Worm (Caenorhabditis elegans) whole organism, L4 larva: ENCODE results near the gene sri-37.

Experiments used
- F26F4.8 ChIP-seq: fragments of 200-800 bp; sonication (Bioruptor generic); conservative IDR thresholded peaks from 2 replicates; pipeline ENCODE4 v1.3.6; 2022; ENCODE audit warnings: missing genetic modification characterization, missing compliant biosample characterization
- F37D6.2 ChIP-seq: sonication (generic microtip); optimal IDR thresholded peaks from 2 replicates; lab custom pipeline; 2016; ENCODE audit warnings: mild to moderate bottlenecking, missing genetic modification characterization, missing compliant biosample characterization
- T26A8.4 ChIP-seq: fragments of 200-800 bp; sonication (Bioruptor generic); IDR thresholded peaks from 2 replicates; pipeline ENCODE4 v1.3.6; 2022; ENCODE audit warnings: missing genetic modification characterization, missing compliant biosample characterization
- Y105C5A.15 ChIP-seq: fragments of 200-800 bp; sonication (Bioruptor generic); IDR thresholded peaks from 2 replicates; pipeline ENCODE4 v1.3.6; 2022; ENCODE audit warnings: missing genetic modification characterization, missing compliant biosample characterization
- ZK546.5 ChIP-seq, 2 experiments: sonication (generic microtip); optimal IDR thresholded peaks; 2 replicates each; lab custom pipeline; 2017; ENCODE audit warnings: missing biosample characterization in 2 of 2, missing genetic modification characterization in 2 of 2
- ama-1 ChIP-seq: fragments of 150-350 bp; optimal IDR thresholded peaks from 2 replicates; lab custom pipeline; 2014; ENCODE audit warnings: inconsistent platforms, mixed read lengths
- arid-1 ChIP-seq: fragments of 200-800 bp; sonication (Bioruptor generic); conservative IDR thresholded peaks from 2 replicates; pipeline ENCODE4 v1.3.6; 2022; ENCODE audit warnings: missing genetic modification reagents, missing genetic modification characterization, missing compliant biosample characterization
- ceh-62 ChIP-seq: sonication (generic microtip); optimal IDR thresholded peaks from 2 replicates; lab custom pipeline; 2017; ENCODE audit warnings: missing biosample characterization, missing genetic modification characterization
- ctbp-1 ChIP-seq: fragments of 200-800 bp; sonication (Bioruptor generic); IDR thresholded peaks from 2 replicates; pipeline ENCODE4 v1.3.6; 2022; ENCODE audit warnings: missing genetic modification reagents, missing genetic modification characterization, missing compliant biosample characterization
- daf-16 ChIP-seq, 3 experiments: sonication (generic microtip); optimal IDR thresholded peaks; 2 replicates each; lab custom pipeline; 2016 to 2017; ENCODE audit warnings: missing genetic modification characterization in 3 of 3, missing genetic modification reagents in 3 of 3, mild to moderate bottlenecking in 2 of 3, missing compliant biosample characterization in 2 of 3, missing biosample characterization in 1 of 3, moderate library complexity in 1 of 3
- daf-19 ChIP-seq: fragments of 200-800 bp; sonication (Bioruptor generic); conservative IDR thresholded peaks from 2 replicates; pipeline ENCODE4 v1.3.6; 2022; ENCODE audit warnings: missing genetic modification characterization, missing compliant biosample characterization
- daf-8 ChIP-seq: fragments of 200-800 bp; sonication (Bioruptor generic); IDR thresholded peaks from 2 replicates; pipeline ENCODE4 v1.3.6; 2022; ENCODE audit warnings: missing genetic modification characterization, missing compliant biosample characterization
- dmd-9 ChIP-seq: fragments of 200-800 bp; sonication (Bioruptor generic); IDR thresholded peaks from 2 replicates; pipeline ENCODE4 v1.3.6; 2022; ENCODE audit warnings: missing genetic modification reagents, missing genetic modification characterization, missing compliant biosample characterization
- dve-1 ChIP-seq: sonication (generic microtip); optimal IDR thresholded peaks from 2 replicates; lab custom pipeline; 2017; ENCODE audit warnings: antibody characterized with exemption, mild to moderate bottlenecking, missing genetic modification characterization, missing compliant biosample characterization; ENCODE audit not compliant: insufficient read depth
- egl-43 ChIP-seq: fragments of 200-800 bp; sonication (Bioruptor generic); IDR thresholded peaks from 2 replicates; pipeline ENCODE4 v1.3.6; 2022; ENCODE audit warnings: missing genetic modification reagents, missing genetic modification characterization, missing compliant biosample characterization
- fkh-10 ChIP-seq: fragments of 150-350 bp; optimal IDR thresholded peaks from 2 replicates; lab custom pipeline; 2014; ENCODE audit warnings: missing biosample characterization, missing genetic modification reagents, missing genetic modification characterization
- hif-1 ChIP-seq, 2 experiments: sonication (generic microtip); optimal IDR thresholded peaks; 2 replicates each; lab custom pipeline; 2016 to 2017; ENCODE audit warnings: missing compliant biosample characterization in 2 of 2, missing genetic modification characterization in 2 of 2, missing genetic modification reagents in 2 of 2, missing genotype in 2 of 2, mild to moderate bottlenecking in 1 of 2
- hlh-11 ChIP-seq: fragments of 200-800 bp; sonication (Bioruptor generic); optimal IDR thresholded peaks from 2 replicates; lab custom pipeline; 2018; ENCODE audit warnings: mild to moderate bottlenecking, missing genetic modification characterization, missing compliant biosample characterization
- hlh-30 ChIP-seq: sonication (generic microtip); optimal IDR thresholded peaks from 2 replicates; lab custom pipeline; 2017; ENCODE audit warnings: antibody characterized with exemption, mild to moderate bottlenecking, missing genetic modification characterization, missing compliant biosample characterization; ENCODE audit not compliant: insufficient read depth
- lin-15B ChIP-seq: fragments of 150-350 bp; sonication (generic microtip); optimal IDR thresholded peaks from 3 replicates; lab custom pipeline; 2014; ENCODE audit warnings: missing biosample characterization, missing genetic modification characterization
- lin-39 ChIP-seq: fragments of 150-350 bp; optimal IDR thresholded peaks from 2 replicates; lab custom pipeline; 2014; ENCODE audit warnings: missing biosample characterization, missing genetic modification reagents, missing genetic modification characterization
- lsy-2 ChIP-seq, 2 experiments: fragments of 150-350 bp in 1 of 2; sonication (generic microtip) in 1 of 2; optimal IDR thresholded peaks; 2 replicates each; lab custom pipeline; 2014 to 2017; ENCODE audit warnings: missing biosample characterization in 2 of 2, missing genetic modification characterization in 2 of 2
- mdt-29 ChIP-seq: fragments of 200-800 bp; sonication (Bioruptor generic); IDR thresholded peaks from 2 replicates; pipeline ENCODE4 v1.3.6; 2022; ENCODE audit warnings: missing genetic modification reagents, missing genetic modification characterization, missing compliant biosample characterization
- mxl-2 ChIP-seq: fragments of 200-800 bp; sonication (Bioruptor generic); conservative IDR thresholded peaks from 2 replicates; pipeline ENCODE4 v1.3.6; 2022; ENCODE audit warnings: missing genetic modification reagents, missing genetic modification characterization, missing compliant biosample characterization
- nhr-10 ChIP-seq: fragments of 150-350 bp; optimal IDR thresholded peaks from 2 replicates; lab custom pipeline; 2014; ENCODE audit warnings: missing biosample characterization, missing genetic modification characterization
- nhr-102 ChIP-seq: sonication (generic microtip); optimal IDR thresholded peaks from 2 replicates; lab custom pipeline; 2016; ENCODE audit warnings: mild to moderate bottlenecking, missing genetic modification characterization, moderate library complexity, missing compliant biosample characterization
- nhr-11 ChIP-seq: fragments of 150-350 bp; optimal IDR thresholded peaks from 2 replicates; lab custom pipeline; 2014; ENCODE audit warnings: missing biosample characterization, missing genetic modification characterization
- nhr-237 ChIP-seq: sonication (generic microtip); optimal IDR thresholded peaks from 2 replicates; lab custom pipeline; 2017; ENCODE audit warnings: missing biosample characterization, missing genetic modification characterization
- nhr-25 ChIP-seq: sonication (generic microtip); optimal IDR thresholded peaks from 2 replicates; lab custom pipeline; 2017; ENCODE audit warnings: missing genetic modification characterization, mild to moderate bottlenecking, missing compliant biosample characterization, antibody characterized with exemption, moderate library complexity, borderline replicate concordance; ENCODE audit not compliant: insufficient read depth
- nhr-41 ChIP-seq: fragments of 200-800 bp; sonication (Bioruptor generic); IDR thresholded peaks from 2 replicates; pipeline ENCODE4 v1.3.6; 2022; ENCODE audit warnings: missing genetic modification reagents, missing genetic modification characterization, missing compliant biosample characterization
- nhr-48 ChIP-seq: sonication (generic microtip); optimal IDR thresholded peaks from 2 replicates; lab custom pipeline; 2016; ENCODE audit warnings: mild to moderate bottlenecking, missing genetic modification characterization, missing compliant biosample characterization
- nhr-77 ChIP-seq: fragments of 150-350 bp; optimal IDR thresholded peaks from 2 replicates; lab custom pipeline; 2014; ENCODE audit warnings: missing biosample characterization, missing genetic modification characterization
- rbr-2 ChIP-seq: sonication (generic microtip); optimal IDR thresholded peaks from 2 replicates; lab custom pipeline; 2016; ENCODE audit warnings: missing genotype, missing genetic modification characterization, missing compliant biosample characterization
- sdz-12 ChIP-seq: fragments of 200-800 bp; sonication (Bioruptor generic); optimal IDR thresholded peaks from 2 replicates; lab custom pipeline; 2018; ENCODE audit warnings: mild to moderate bottlenecking, missing genetic modification characterization, missing compliant biosample characterization
- set-16 ChIP-seq: fragments of 200-800 bp; sonication (Bioruptor generic); IDR thresholded peaks from 2 replicates; pipeline ENCODE4 v1.3.6; 2022; ENCODE audit warnings: missing genetic modification reagents, missing genetic modification characterization, missing compliant biosample characterization
- tra-1 ChIP-seq: fragments of 200-800 bp; sonication (Bioruptor generic); IDR thresholded peaks from 2 replicates; pipeline ENCODE4 v1.3.6; 2022; ENCODE audit warnings: missing genetic modification reagents, missing genetic modification characterization, missing compliant biosample characterization
- unc-39 ChIP-seq: sonication (generic microtip); optimal IDR thresholded peaks from 2 replicates; lab custom pipeline; 2017; ENCODE audit warnings: missing biosample characterization, missing genetic modification characterization
- zfp-2 ChIP-seq: sonication (generic microtip); optimal IDR thresholded peaks from 2 replicates; lab custom pipeline; 2016; ENCODE audit warnings: mild to moderate bottlenecking, missing genetic modification characterization, missing compliant biosample characterization
- zfp-3 ChIP-seq: fragments of 200-800 bp; sonication (Bioruptor generic); conservative IDR thresholded peaks from 2 replicates; pipeline ENCODE4 v1.3.6; 2022; ENCODE audit warnings: missing genetic modification reagents, missing genetic modification characterization, missing compliant biosample characterization
- zip-11 ChIP-seq: fragments of 200-800 bp; sonication (Bioruptor generic); IDR thresholded peaks from 2 replicates; pipeline ENCODE4 v1.3.6; 2022; ENCODE audit warnings: missing genetic modification characterization, missing compliant biosample characterization
- zip-2 ChIP-seq: fragments of 150-350 bp; optimal IDR thresholded peaks from 2 replicates; lab custom pipeline; 2014; ENCODE audit warnings: missing biosample characterization, missing genetic modification characterization

The sri-37 gene

DNA sequence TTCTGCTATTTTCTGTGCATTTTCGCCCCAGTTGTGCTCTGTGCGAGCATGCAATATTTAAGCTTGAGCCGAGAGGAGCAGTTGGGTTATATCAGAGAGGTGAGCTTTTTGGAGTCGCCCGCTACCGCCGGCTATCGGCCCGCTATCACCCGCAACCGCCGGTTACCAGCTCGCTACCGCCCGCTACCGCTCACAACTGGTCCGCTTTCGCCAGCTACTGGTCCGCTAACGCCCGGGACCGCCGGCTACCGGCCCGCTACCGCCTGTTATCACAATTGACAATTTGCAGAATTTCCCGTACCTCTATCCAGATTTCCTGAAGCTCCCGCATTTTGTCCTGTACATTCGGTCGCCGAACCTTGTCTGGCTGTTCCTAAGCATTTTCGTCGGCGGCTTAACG, 969 bp upstream of the sri-37 start:
- TF ChIP-seq set-16 (GFP tag; lab: Robert Waterston, UW) = peak; percentile 91
- TF ChIP-seq rbr-2 (tag; lab: Kevin White, UChicago) = no peak
- TF ChIP-seq F26F4.8 (GFP tag; lab: Robert Waterston, UW) = 0 out of 2 replicates have a peak, but pooled peaks have one; percentile 26
- peak; percentile 67; the same call in 1 of the 2 replicates for TF ChIP-seq egl-43 (GFP tag; lab: Robert Waterston, UW)
- no peak for TF ChIP-seq zfp-3 (GFP tag; lab: Robert Waterston, UW)
- no peak for TF ChIP-seq ctbp-1 (GFP tag; lab: Robert Waterston, UW)
- no peak for TF ChIP-seq ZK546.5 (tag; optimal IDR thresholded peaks at IDR 0.05; lab: Kevin White, UChicago)
- TF ChIP-seq daf-8 (GFP tag; lab: Robert Waterston, UW) = no peak
- no peak for TF ChIP-seq nhr-48
- no peak for TF ChIP-seq dmd-9
- no peak for TF ChIP-seq nhr-237 (tag; lab: Kevin White, UChicago)
- no peak for TF ChIP-seq nhr-77 (tag; lab: Kevin White, UChicago)

DNA sequence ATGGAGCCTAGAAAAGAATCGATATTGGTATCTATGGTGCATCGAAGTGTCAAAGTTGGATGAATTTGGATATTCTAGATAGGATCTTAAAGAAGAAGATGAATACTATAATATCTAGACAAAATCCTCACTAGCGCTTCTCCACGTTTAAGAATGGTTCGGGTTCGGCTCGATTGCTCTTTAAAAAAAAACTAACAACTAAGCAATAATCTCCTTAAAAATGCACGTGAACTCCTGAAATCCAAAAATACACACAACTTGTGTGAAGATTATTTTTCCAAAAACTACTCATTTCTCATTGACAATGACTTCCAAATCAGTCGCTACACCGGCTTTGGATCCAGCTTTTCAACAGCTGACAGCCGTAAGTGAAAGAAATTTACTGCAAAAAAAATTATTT, 1.8 kb downstream of the sri-37 start, which contains the start of gene D2062.1:
D2062.1 (plus strand) TSS at position 301 of the 400 bp plus-strand sequence.
- no peak for TF ChIP-seq unc-39
- no peak for TF ChIP-seq dve-1
- TF ChIP-seq hlh-11 = no peak
- TF ChIP-seq zip-11 (GFP tag; lab: Robert Waterston, UW) = no peak
- no peak for TF ChIP-seq hlh-30 (tag; lab: Kevin White, UChicago)
- TF ChIP-seq fkh-10 (GFP tag; lab: Kevin White, UChicago) = no peak
- TF ChIP-seq nhr-11 (tag; lab: Kevin White, UChicago) = no peak
- no peak for TF ChIP-seq T26A8.4 (GFP tag; lab: Robert Waterston, UW)
- TF ChIP-seq F37D6.2 (tag; lab: Kevin White, UChicago) = no peak
- TF ChIP-seq zfp-2 (tag; lab: Kevin White, UChicago) = no peak
- no peak for TF ChIP-seq lin-39 (tag; lab: Kevin White, UChicago)
- no peak for TF ChIP-seq nhr-102 (tag; lab: Kevin White, UChicago)
- TF ChIP-seq daf-16 (GFP tag; optimal IDR thresholded peaks at IDR 0.05; lab: Kevin White, UChicago) = no peak
- TF ChIP-seq daf-16 (tag; optimal IDR thresholded peaks at IDR 0.05; lab: Kevin White, UChicago) = no peak
- no peak for TF ChIP-seq mxl-2 (GFP tag; lab: Robert Waterston, UW)
- TF ChIP-seq daf-19 (GFP tag; lab: Robert Waterston, UW) = no peak
- no peak for TF ChIP-seq arid-1

DNA sequence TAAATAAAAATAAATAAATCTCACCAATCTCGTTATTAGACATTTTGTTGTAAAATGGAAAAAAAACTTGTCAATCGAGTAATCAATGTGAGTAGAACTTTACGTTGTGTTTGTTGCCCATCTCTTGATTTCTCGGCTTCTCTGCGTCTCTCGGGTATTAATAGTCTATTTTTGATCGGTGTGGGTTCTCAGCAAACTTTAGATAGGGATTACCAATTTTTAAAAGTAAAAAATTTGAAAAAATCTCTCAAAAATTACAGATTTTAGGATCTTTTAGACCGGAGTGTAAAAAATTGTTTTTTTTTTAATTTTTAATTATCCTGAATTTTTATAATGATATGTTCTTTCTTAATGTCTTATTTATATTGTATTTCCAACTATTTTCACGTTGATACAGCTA, 8.0 kb downstream of the sri-37 start, which contains the start of gene F22E5.21:
F22E5.21 (minus strand) TSS at position 101 of the 400 bp plus-strand sequence.
- TF ChIP-seq nhr-41 (GFP tag; lab: Robert Waterston, UW) = no peak
- no peak for TF ChIP-seq lin-15B (tag; lab: Kevin White, UChicago)
- no peak for TF ChIP-seq hif-1 (tag; optimal IDR thresholded peaks at IDR 0.05; lab: Kevin White, UChicago)
- no peak for TF ChIP-seq nhr-11 (tag; lab: Kevin White, UChicago)
- TF ChIP-seq ceh-62 (tag; lab: Kevin White, UChicago) = no peak
- no peak for TF ChIP-seq tra-1 (GFP tag; lab: Robert Waterston, UW)
- no peak for TF ChIP-seq ama-1 (lab: Kevin White, UChicago)
- TF ChIP-seq nhr-10 (tag; lab: Kevin White, UChicago) = no peak
- no peak for TF ChIP-seq zfp-2 (tag; lab: Kevin White, UChicago)
- no peak for TF ChIP-seq zip-2
- TF ChIP-seq lsy-2 (tag; optimal IDR thresholded peaks at IDR 0.05; lab: Kevin White, UChicago) = no peak
- no peak for TF ChIP-seq Y105C5A.15 (GFP tag; lab: Robert Waterston, UW)
- TF ChIP-seq mdt-29 (GFP tag; lab: Robert Waterston, UW) = no peak
- no peak for TF ChIP-seq nhr-25 (tag; lab: Kevin White, UChicago)
- no peak for TF ChIP-seq arid-1
- TF ChIP-seq fkh-10 (GFP tag; lab: Kevin White, UChicago) = no peak
- TF ChIP-seq unc-39 = no peak
- TF ChIP-seq sdz-12 (GFP tag; lab: Kevin White, UChicago) = no peak
- TF ChIP-seq, all 104 proteins: peak for 0
